Worm (Caenorhabditis elegans) whole organism, young adult: ENCODE results near the gene egl-15.

ENCODE experiments used
- B0261.1 ChIP-seq: sonication (generic microtip); optimal IDR thresholded peaks from 2 replicates; lab custom pipeline; 2016; ENCODE audit warnings: mild to moderate bottlenecking, missing genetic modification characterization, moderate library complexity, missing compliant biosample characterization
- ceh-91 ChIP-seq: fragments of 200-800 bp; sonication (Bioruptor generic); IDR thresholded peaks from 2 replicates; pipeline ENCODE4 v1.3.6; 2022; ENCODE audit warnings: missing genetic modification reagents, missing genetic modification characterization, missing compliant biosample characterization
- madf-8 ChIP-seq: fragments of 200-800 bp; sonication (Bioruptor generic); conservative IDR thresholded peaks from 2 replicates; pipeline ENCODE4 v1.3.6; 2022; ENCODE audit warnings: missing genetic modification reagents, missing genetic modification characterization, missing compliant biosample characterization
- nhr-90 ChIP-seq: sonication (generic microtip); optimal IDR thresholded peaks from 2 replicates; lab custom pipeline; 2016; ENCODE audit warnings: missing genotype, mild to moderate bottlenecking, missing genetic modification characterization, missing compliant biosample characterization
- unc-62 ChIP-seq: fragments of 150-350 bp; optimal IDR thresholded peaks from 2 replicates; lab custom pipeline; 2014; ENCODE audit warnings: missing biosample characterization, missing genetic modification reagents, missing genetic modification characterization

DNA sequence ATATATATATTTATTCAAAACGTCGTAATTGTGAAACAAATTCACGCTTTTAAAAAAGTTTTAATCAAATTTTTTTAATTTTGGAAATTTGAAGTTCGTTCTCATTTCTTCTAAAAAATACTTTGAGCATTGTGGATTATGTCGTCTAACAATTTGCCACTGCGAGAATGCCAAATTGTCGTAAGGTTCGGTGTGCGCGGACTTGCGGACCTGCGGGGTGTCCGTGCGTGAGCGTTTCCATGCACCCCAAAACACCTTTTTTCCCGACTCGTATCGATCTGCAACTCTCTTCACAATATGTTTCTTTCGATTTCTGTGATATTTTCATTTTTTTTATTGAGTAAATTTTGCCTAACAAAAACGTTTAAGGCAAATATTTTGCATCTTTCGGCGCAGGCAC, 56.5 kb downstream of the egl-15 start:
- TF ChIP-seq B0261.1 (no peak), ceh-91 (GFP tag; lab: Robert Waterston, UW) (no peak), unc-62 (GFP tag; lab: Kevin White, UChicago) (no peak), nhr-90 (no peak), madf-8 (GFP tag; lab: Robert Waterston, UW) (no peak)
